Fruit fly (Drosophila melanogaster) whole organism, prepupa: Measurements from ENCODE around the gene CG4982.

Source experiments
- Blimp-1 ChIP-seq: fragments of 200-800 bp; sonication (Bioruptor generic); optimal IDR thresholded peaks from 3 replicates; lab custom pipeline; 2017; ENCODE audit warnings: missing biosample characterization, missing genetic modification characterization, mild to moderate bottlenecking, moderate library complexity, missing genetic modification reagents
- CG10631 ChIP-seq: fragments of 200-800 bp; sonication (Bioruptor generic); optimal IDR thresholded peaks from 2 replicates; lab custom pipeline; 2016; ENCODE audit warnings: missing biosample characterization, missing genetic modification characterization
- CG10669 ChIP-seq: fragments of 200-800 bp; sonication (Bioruptor generic); optimal IDR thresholded peaks from 3 replicates; lab custom pipeline; 2018; ENCODE audit warnings: missing biosample characterization, mild to moderate bottlenecking, missing genetic modification characterization, moderate library complexity
- CG11294 ChIP-seq: fragments of 200-800 bp; sonication (Bioruptor generic); IDR thresholded peaks from 2 replicates; pipeline ENCODE4 v1.3.6; 2022; ENCODE audit warnings: missing biosample characterization, missing genetic modification characterization
- CG11762 ChIP-seq: fragments of 200-800 bp; sonication (Bioruptor generic); optimal IDR thresholded peaks from 3 replicates; lab custom pipeline; 2016; ENCODE audit warnings: missing biosample characterization, missing genetic modification characterization; ENCODE audit not compliant: insufficient read depth
- CG11902 ChIP-seq: fragments of 200-800 bp; sonication (Bioruptor generic); optimal IDR thresholded peaks from 3 replicates; lab custom pipeline; 2016; ENCODE audit warnings: missing biosample characterization, missing genetic modification characterization
- CG15336 ChIP-seq: fragments of 200-800 bp; sonication (Bioruptor generic); IDR thresholded peaks from 2 replicates; pipeline ENCODE4 v1.3.6; 2022; ENCODE audit warnings: missing biosample characterization, missing genetic modification characterization
- CG1621 ChIP-seq: fragments of 200-800 bp; sonication (Bioruptor generic); optimal IDR thresholded peaks from 3 replicates; lab custom pipeline; 2018; ENCODE audit warnings: missing biosample characterization, mild to moderate bottlenecking, missing genetic modification characterization
- CG16779 ChIP-seq: fragments of 200-800 bp; sonication (Bioruptor generic); optimal IDR thresholded peaks from 3 replicates; lab custom pipeline; 2017; ENCODE audit warnings: missing biosample characterization, mild to moderate bottlenecking, missing genetic modification characterization
- CG3032 ChIP-seq: fragments of 200-800 bp; optimal IDR thresholded peaks from 2 replicates; lab custom pipeline; 2019; ENCODE audit warnings: missing biosample characterization, mild to moderate bottlenecking, missing genetic modification characterization, moderate library complexity
- CG31627 ChIP-seq: fragments of 200-800 bp; sonication (Bioruptor generic); optimal IDR thresholded peaks from 3 replicates; lab custom pipeline; 2016; ENCODE audit warnings: missing biosample characterization, missing genetic modification characterization
- CG34406 ChIP-seq: fragments of 200-800 bp; sonication (Bioruptor generic); optimal IDR thresholded peaks from 3 replicates; lab custom pipeline; 2016; ENCODE audit warnings: missing biosample characterization, missing genetic modification characterization
- CG4318 ChIP-seq: fragments of 200-800 bp; sonication (Bioruptor generic); optimal IDR thresholded peaks from 3 replicates; lab custom pipeline; 2017; ENCODE audit warnings: missing biosample characterization, mild to moderate bottlenecking, missing genetic modification characterization
- CG6163 ChIP-seq: fragments of 200-800 bp; sonication (Bioruptor generic); IDR thresholded peaks from 3 replicates; pipeline ENCODE4 v1.3.6; 2022; ENCODE audit warnings: missing biosample characterization, missing genetic modification characterization
- CG6276 ChIP-seq: fragments of 200-800 bp; sonication (Bioruptor generic); optimal IDR thresholded peaks from 2 replicates; lab custom pipeline; 2017; ENCODE audit warnings: missing biosample characterization, mild to moderate bottlenecking, missing genetic modification characterization
- CG6792 ChIP-seq: fragments of 200-800 bp; sonication (Bioruptor generic); optimal IDR thresholded peaks from 3 replicates; lab custom pipeline; 2016; ENCODE audit warnings: missing biosample characterization, missing genetic modification characterization
- CG6808 ChIP-seq: fragments of 200-800 bp; sonication (Bioruptor generic); optimal IDR thresholded peaks from 3 replicates; lab custom pipeline; 2017; ENCODE audit warnings: missing biosample characterization, missing genetic modification characterization, mild to moderate bottlenecking, moderate library complexity, missing genetic modification reagents
- CG7368 ChIP-seq: fragments of 200-800 bp; sonication (Bioruptor generic); optimal IDR thresholded peaks from 3 replicates; lab custom pipeline; 2016; ENCODE audit warnings: missing biosample characterization, missing genetic modification characterization
- CG8319 ChIP-seq: fragments of 200-800 bp; sonication (Bioruptor generic); optimal IDR thresholded peaks from 3 replicates; lab custom pipeline; 2016; ENCODE audit warnings: missing biosample characterization, missing genetic modification characterization
- CG8632 ChIP-seq: fragments of 200-800 bp; sonication (Bioruptor generic); optimal IDR thresholded peaks from 3 replicates; lab custom pipeline; 2016; ENCODE audit warnings: missing biosample characterization, missing genetic modification characterization
- Eip75B ChIP-seq: fragments of 200-800 bp; sonication (Bioruptor generic); optimal IDR thresholded peaks from 3 replicates; lab custom pipeline; 2016; ENCODE audit warnings: missing biosample characterization, missing genetic modification characterization
- Eip93F ChIP-seq: fragments of 200-800 bp; sonication (Bioruptor generic); optimal IDR thresholded peaks from 2 replicates; lab custom pipeline; 2016; ENCODE audit warnings: missing biosample characterization, mild to moderate bottlenecking, missing genetic modification characterization
- Ets21C ChIP-seq: fragments of 200-800 bp; sonication (Bioruptor generic); optimal IDR thresholded peaks from 3 replicates; lab custom pipeline; 2016; ENCODE audit warnings: missing biosample characterization, missing genetic modification characterization
- Ets96B ChIP-seq: fragments of 200-800 bp; optimal IDR thresholded peaks from 2 replicates; lab custom pipeline; 2019; ENCODE audit warnings: missing biosample characterization, mild to moderate bottlenecking, missing genetic modification characterization, moderate library complexity
- Gug ChIP-seq: fragments of 200-800 bp; sonication (Bioruptor generic); IDR thresholded peaks from 2 replicates; pipeline ENCODE4 v1.3.6; 2022; ENCODE audit warnings: missing biosample characterization, missing genetic modification characterization
- Hr38 ChIP-seq: sonication (Bioruptor generic); optimal IDR thresholded peaks from 2 replicates; lab custom pipeline; 2016; ENCODE audit warnings: missing biosample characterization, missing genetic modification characterization
- Hr39 ChIP-seq: fragments of 200-800 bp; sonication (Bioruptor generic); optimal IDR thresholded peaks from 2 replicates; lab custom pipeline; 2016; ENCODE audit warnings: missing biosample characterization, missing genetic modification characterization
- Hr4 ChIP-seq: fragments of 200-800 bp; sonication (Bioruptor generic); optimal IDR thresholded peaks from 3 replicates; lab custom pipeline; 2016; ENCODE audit warnings: missing biosample characterization, missing genetic modification characterization
- Lpt ChIP-seq: fragments of 200-800 bp; sonication (Bioruptor generic); optimal IDR thresholded peaks from 3 replicates; lab custom pipeline; 2016; ENCODE audit warnings: missing biosample characterization, missing genetic modification characterization
- Met ChIP-seq: fragments of 200-800 bp; sonication (Bioruptor generic); optimal IDR thresholded peaks from 3 replicates; lab custom pipeline; 2016; ENCODE audit warnings: missing biosample characterization, missing genetic modification characterization
- OdsH ChIP-seq: fragments of 200-800 bp; sonication (Bioruptor generic); optimal IDR thresholded peaks from 3 replicates; lab custom pipeline; 2016; ENCODE audit warnings: missing biosample characterization, missing genetic modification characterization
- Smox ChIP-seq: fragments of 200-800 bp; sonication (Bioruptor generic); optimal IDR thresholded peaks from 3 replicates; lab custom pipeline; 2016; ENCODE audit warnings: missing biosample characterization, missing genetic modification characterization
- Sox102F ChIP-seq: fragments of 200-800 bp; sonication (Bioruptor generic); optimal IDR thresholded peaks from 2 replicates; lab custom pipeline; 2016; ENCODE audit warnings: missing biosample characterization, mild to moderate bottlenecking, missing genetic modification characterization
- Sox14 ChIP-seq: fragments of 200-800 bp; sonication (Bioruptor generic); optimal IDR thresholded peaks from 3 replicates; lab custom pipeline; 2016; ENCODE audit warnings: missing biosample characterization, missing genetic modification characterization
- achi ChIP-seq: fragments of 200-800 bp; sonication (Bioruptor generic); optimal IDR thresholded peaks from 3 replicates; lab custom pipeline; 2016; ENCODE audit warnings: missing biosample characterization, missing genetic modification characterization
- acj6 ChIP-seq: fragments of 200-800 bp; sonication (Bioruptor generic); optimal IDR thresholded peaks from 3 replicates; lab custom pipeline; 2016; ENCODE audit warnings: missing biosample characterization, missing genetic modification characterization
- cyc ChIP-seq: fragments of 200-800 bp; sonication (Bioruptor generic); optimal IDR thresholded peaks from 3 replicates; lab custom pipeline; 2016; ENCODE audit warnings: missing biosample characterization, missing genetic modification characterization
- dac ChIP-seq: fragments of 200-800 bp; sonication (Bioruptor generic); optimal IDR thresholded peaks from 2 replicates; lab custom pipeline; 2017; ENCODE audit warnings: missing biosample characterization, mild to moderate bottlenecking, missing genetic modification characterization
- dsx ChIP-seq: fragments of 200-800 bp; optimal IDR thresholded peaks from 3 replicates; lab custom pipeline; 2019; ENCODE audit warnings: missing biosample characterization, mild to moderate bottlenecking, missing genetic modification characterization, moderate library complexity; ENCODE audit not compliant: poor library complexity, severe bottlenecking
- eg ChIP-seq: fragments of 200-800 bp; sonication (Bioruptor generic); IDR thresholded peaks from 3 replicates; pipeline ENCODE4 v1.3.6; 2022; ENCODE audit warnings: missing biosample characterization, missing genetic modification characterization
- esn ChIP-seq: fragments of 200-800 bp; sonication (Bioruptor generic); optimal IDR thresholded peaks from 2 replicates; lab custom pipeline; 2016; ENCODE audit warnings: missing biosample characterization, mild to moderate bottlenecking, missing genetic modification characterization, moderate library complexity
- fd59A ChIP-seq: fragments of 200-800 bp; sonication (Bioruptor generic); optimal IDR thresholded peaks from 2 replicates; lab custom pipeline; 2017; ENCODE audit warnings: missing biosample characterization, mild to moderate bottlenecking, missing genetic modification characterization, missing genetic modification reagents
- fd85E ChIP-seq: fragments of 200-800 bp; sonication (Bioruptor generic); optimal IDR thresholded peaks from 3 replicates; lab custom pipeline; 2016; ENCODE audit warnings: missing biosample characterization, missing genetic modification characterization
- net ChIP-seq: fragments of 200-800 bp; sonication (Bioruptor generic); optimal IDR thresholded peaks from 3 replicates; lab custom pipeline; 2016; ENCODE audit warnings: missing biosample characterization, missing genetic modification characterization
- pdm3 ChIP-seq: fragments of 200-800 bp; sonication (Bioruptor generic); optimal IDR thresholded peaks from 3 replicates; lab custom pipeline; 2016; ENCODE audit warnings: missing biosample characterization, missing genetic modification characterization
- salr ChIP-seq, 2 experiments: fragments of 200-800 bp; sonication (Bioruptor generic); optimal IDR thresholded peaks; 3 replicates each; lab custom pipeline; 2016 to 2018; ENCODE audit warnings: missing biosample characterization in 2 of 2, missing genetic modification characterization in 2 of 2, mild to moderate bottlenecking in 1 of 2
- spab ChIP-seq: fragments of 200-800 bp; sonication (Bioruptor generic); optimal IDR thresholded peaks from 2 replicates; lab custom pipeline; 2017; ENCODE audit warnings: missing biosample characterization, mild to moderate bottlenecking, missing genetic modification characterization, missing genetic modification reagents
- ss ChIP-seq, 2 experiments: fragments of 200-800 bp; sonication (Bioruptor generic); optimal IDR thresholded peaks; 2 replicates in 1 of 2; 3 replicates in 1 of 2; lab custom pipeline; 2017 to 2018; ENCODE audit warnings: mild to moderate bottlenecking in 2 of 2, missing biosample characterization in 2 of 2, missing genetic modification characterization in 2 of 2, moderate library complexity in 1 of 2
- svp ChIP-seq: fragments of 200-800 bp; sonication (Bioruptor generic); peaks from one replicate; lab custom pipeline; 2016; ENCODE audit warnings: missing biosample characterization, missing genetic modification characterization
- topi ChIP-seq: fragments of 200-800 bp; sonication (Bioruptor generic); optimal IDR thresholded peaks from 3 replicates; lab custom pipeline; 2016; ENCODE audit warnings: missing biosample characterization, missing genetic modification characterization
- vri ChIP-seq: fragments of 200-800 bp; sonication (Bioruptor generic); optimal IDR thresholded peaks from 3 replicates; lab custom pipeline; 2016; ENCODE audit warnings: missing biosample characterization, mild to moderate bottlenecking, missing genetic modification characterization

CG4982 gene

dm6 chr3L:16268106-16268733 is 33.0 kb upstream of the CG4982 start, which contains the start of gene CG4950:
Gene CG4950, minus strand, starts transcription at chr3L:16268156.
- TF ChIP-seq Eip93F (GFP tag; lab: Kevin White, UChicago) (no peak), CG11762 (GFP tag; lab: Kevin White, UChicago) (no peak), pdm3 (GFP tag; lab: Kevin White, UChicago) (peak; percentile 47), CG6276 (GFP tag; lab: Kevin White, UChicago) (peak; percentile 25), esn (no peak), net (peak; percentile 1), CG1621 (tag; lab: Kevin White, UChicago) (no peak), achi (GFP tag; lab: Kevin White, UChicago) (peak; percentile 31), Sox102F (GFP tag; lab: Kevin White, UChicago) (no peak), topi (GFP tag; lab: Kevin White, UChicago) (peak; percentile 27), CG6163 (0 out of 3 replicates have a peak, but pooled peaks have one; percentile 20), dac (GFP tag; lab: Kevin White, UChicago) (no peak), Met (GFP tag; lab: Kevin White, UChicago) (peak; percentile 33), vri (GFP tag; lab: Kevin White, UChicago) (no peak), Sox14 (GFP tag; lab: Kevin White, UChicago) (peak; percentile 44), CG4318 (no peak), CG10669 (GFP tag; lab: Kevin White, UChicago) (peak; percentile 56), CG10631 (GFP tag; lab: Kevin White, UChicago) (no peak), dsx (GFP tag; lab: Kevin White, UChicago) (peak; percentile 52), CG6808 (GFP tag; lab: Kevin White, UChicago) (peak; percentile 41), fd59A (GFP tag; lab: Kevin White, UChicago) (peak; percentile 33), cyc (GFP tag; lab: Kevin White, UChicago) (no peak), OdsH (GFP tag; lab: Kevin White, UChicago) (peak; percentile 34), Blimp-1 (GFP tag; lab: Kevin White, UChicago) (no peak), Smox (peak; percentile 11), CG8632 (GFP tag; lab: Kevin White, UChicago) (peak; percentile 30), CG11294 (no peak), CG8319 (no peak), Lpt (GFP tag; lab: Kevin White, UChicago) (no peak), fd85E (GFP tag; lab: Kevin White, UChicago) (no peak), CG6792 (GFP tag; lab: Kevin White, UChicago) (peak; percentile 26), CG34406 (peak; percentile 25), spab (GFP tag; lab: Kevin White, UChicago) (peak; percentile 50), salr (GFP tag; optimal IDR thresholded peaks at IDR 0.05; lab: Kevin White, UChicago) (no peak), CG3032 (tag; lab: Kevin White, UChicago) (peak; percentile 69), Hr38 (GFP tag; lab: Kevin White, UChicago) (no peak), Gug (GFP tag; lab: Robert Waterston, UW) (peak; percentile 42; the same call in 1 of the 2 replicates), CG16779 (tag; lab: Kevin White, UChicago) (peak; percentile 15), Ets96B (tag; lab: Kevin White, UChicago) (peak; percentile 59), Hr4 (peak; percentile 18), svp (GFP tag; lab: Kevin White, UChicago) (peak; percentile 74), CG15336 (GFP tag; lab: Robert Waterston, UW) (0 out of 2 replicates have a peak, but pooled peaks have one; percentile 22), CG7368 (GFP tag; lab: Kevin White, UChicago) (no peak), eg (GFP tag; lab: Robert Waterston, UW) (no peak), acj6 (GFP tag; lab: Kevin White, UChicago) (peak; percentile 8), ss (GFP tag; optimal IDR thresholded peaks at IDR 0.05; lab: Kevin White, UChicago) (peak; percentile 18 to 61), CG11902 (GFP tag; lab: Kevin White, UChicago) (no peak), CG31627 (GFP tag; lab: Kevin White, UChicago) (peak; percentile 8), Hr39 (GFP tag; lab: Kevin White, UChicago) (peak; percentile 12), Ets21C (GFP tag; lab: Kevin White, UChicago) (no peak), Eip75B (peak; percentile 39)
